Worm (Caenorhabditis elegans) whole organism, L4/young adult: ENCODE measurements around the gene rpl-16.

Source experiments
- W03F9.2 ChIP-seq: fragments of 150-350 bp; optimal IDR thresholded peaks from 2 replicates; lab custom pipeline; 2014; ENCODE audit warnings: missing biosample characterization, missing genetic modification characterization
- dao-5 ChIP-seq: sonication (generic microtip); optimal IDR thresholded peaks from 2 replicates; lab custom pipeline; 2016; ENCODE audit warnings: missing genotype, missing genetic modification characterization, moderate library complexity, missing compliant biosample characterization

ce11 chrIII:3523363-3523762 is 20.0 kb upstream of the rpl-16 start:
- no peak for TF ChIP-seq dao-5 (tag; lab: Kevin White, UChicago)
- TF ChIP-seq W03F9.2 (tag; lab: Kevin White, UChicago): no peak
